3 worm cellular contexts compared by ENCODE assay signal in the genomic region with DNA sequence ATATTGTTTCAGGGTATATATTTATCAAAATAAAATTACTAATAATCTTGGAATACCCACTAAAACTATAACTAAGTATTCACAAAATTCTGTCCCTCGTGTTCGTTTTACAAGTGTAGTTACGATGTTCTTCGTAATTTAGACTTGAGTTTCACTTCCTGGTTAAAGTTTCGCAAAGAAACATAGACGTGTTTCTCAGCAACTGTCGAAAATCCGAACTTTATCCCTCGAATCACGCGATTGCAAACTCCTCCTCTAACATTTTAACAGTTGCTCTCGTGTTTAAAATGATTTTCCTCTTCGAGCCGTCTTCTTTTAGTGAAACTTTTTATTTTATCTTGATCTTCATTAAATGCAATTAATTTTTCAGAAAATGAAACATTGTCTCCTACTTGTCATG.
TF ChIP-seq lines count a peak whose summit lies in the region.

A gene (plus strand): TSS at position 371 of the 400 bp plus-strand sequence.

TF ChIP-seq in whole organism, L1 larva, 84 proteins besides CTCF, POLR2A, EP300 and RAD21:
- peak; percentile 14; the same call in 1 of the 2 replicates for TF ChIP-seq nhr-19 (GFP tag; conservative IDR thresholded peaks at IDR 0.05; lab: Robert Waterston, UW)
- no peak for TF ChIP-seq swsn-7 (tag; optimal IDR thresholded peaks at IDR 0.05; lab: Kevin White, UChicago)
- no peak for TF ChIP-seq fkh-4 (tag; optimal IDR thresholded peaks at IDR 0.05; lab: Kevin White, UChicago; ENCODE audit: borderline replicate concordance)
- peak; percentile 44 for TF ChIP-seq rnt-1 (tag; optimal IDR thresholded peaks at IDR 0.05; lab: Kevin White, UChicago)
- no peak for TF ChIP-seq aly-2 (tag; optimal IDR thresholded peaks at IDR 0.05; lab: Kevin White, UChicago)
- no peak for TF ChIP-seq lin-13 (GFP tag; optimal IDR thresholded peaks at IDR 0.05; lab: Kevin White, UChicago)
- no peak for TF ChIP-seq grh-1 (GFP tag; IDR thresholded peaks at IDR 0.05; lab: Robert Waterston, UW)
- TF ChIP-seq ceh-88 (GFP tag; IDR thresholded peaks at IDR 0.05; lab: Robert Waterston, UW) = no peak
- no peak for TF ChIP-seq nhr-237 (tag; optimal IDR thresholded peaks at IDR 0.05; lab: Kevin White, UChicago)
- no peak for TF ChIP-seq nhr-20 (tag; optimal IDR thresholded peaks at IDR 0.05; lab: Kevin White, UChicago)
- no peak for TF ChIP-seq unc-62 (GFP tag; optimal IDR thresholded peaks at IDR 0.05; lab: Kevin White, UChicago)
- no peak for TF ChIP-seq sup-37 (GFP tag; optimal IDR thresholded peaks at IDR 0.05; lab: Kevin White, UChicago)
- no peak for TF ChIP-seq C16A3.4 (tag; optimal IDR thresholded peaks at IDR 0.05; lab: Kevin White, UChicago)
- no peak for TF ChIP-seq alr-1 (tag; optimal IDR thresholded peaks at IDR 0.05; lab: Kevin White, UChicago; ENCODE audit: borderline replicate concordance)
- no peak for TF ChIP-seq elt-2 (tag; optimal IDR thresholded peaks at IDR 0.05; lab: Kevin White, UChicago)
- no peak for TF ChIP-seq ztf-4 (tag; optimal IDR thresholded peaks at IDR 0.05; lab: Kevin White, UChicago)
- TF ChIP-seq hpl-2 (GFP tag; optimal IDR thresholded peaks at IDR 0.05; lab: Kevin White, UChicago) = no peak
- TF ChIP-seq nhr-28 (tag; optimal IDR thresholded peaks at IDR 0.05; lab: Kevin White, UChicago) = no peak
- peak; percentile 56 for TF ChIP-seq nhr-71 (tag; optimal IDR thresholded peaks at IDR 0.05; lab: Kevin White, UChicago)
- TF ChIP-seq zip-4 (GFP tag; optimal IDR thresholded peaks at IDR 0.05; lab: Kevin White, UChicago) = no peak
- no peak for TF ChIP-seq dsc-1 (tag; optimal IDR thresholded peaks at IDR 0.05; lab: Kevin White, UChicago)
- TF ChIP-seq lin-14 (GFP tag; optimal IDR thresholded peaks at IDR 0.05; lab: Kevin White, UChicago) = peak; percentile 42
- TF ChIP-seq efl-1 (optimal IDR thresholded peaks at IDR 0.05; lab: Kevin White, UChicago) = no peak
- TF ChIP-seq efl-1 (GFP tag; optimal IDR thresholded peaks at IDR 0.05 in 1 of 2; lab: Kevin White, UChicago) = peak in 1 of 2 experiments; percentile 53

TF ChIP-seq in whole organism, L2 larva, 48 proteins besides CTCF, POLR2A, EP300 and RAD21:
- TF ChIP-seq nhr-21 (tag; optimal IDR thresholded peaks at IDR 0.05; lab: Kevin White, UChicago) = no peak
- TF ChIP-seq sem-4 (tag; optimal IDR thresholded peaks at IDR 0.05; lab: Kevin White, UChicago) = peak; percentile 8
- TF ChIP-seq nhr-129 (tag; optimal IDR thresholded peaks at IDR 0.05; lab: Kevin White, UChicago) = no peak
- no peak for TF ChIP-seq unc-39 (tag; optimal IDR thresholded peaks at IDR 0.05; lab: Kevin White, UChicago)
- TF ChIP-seq nhr-11 (tag; optimal IDR thresholded peaks at IDR 0.05; lab: Kevin White, UChicago) = no peak
- TF ChIP-seq F13H6.1 (tag; optimal IDR thresholded peaks at IDR 0.05; lab: Kevin White, UChicago) = peak; percentile 50
- peak; percentile 71 for TF ChIP-seq sma-9 (GFP tag; optimal IDR thresholded peaks at IDR 0.05; lab: Kevin White, UChicago)
- no peak for TF ChIP-seq sma-9 (tag; optimal IDR thresholded peaks at IDR 0.05; lab: Kevin White, UChicago)

TF ChIP-seq in whole organism, L4 larva, 104 proteins besides CTCF, POLR2A, EP300 and RAD21:
- no peak for TF ChIP-seq tag-97 (GFP tag; IDR thresholded peaks at IDR 0.05; lab: Robert Waterston, UW)
- peak; percentile 26 for TF ChIP-seq hlh-11 (tag; optimal IDR thresholded peaks at IDR 0.05; lab: Kevin White, UChicago)
